Worm (Caenorhabditis elegans): ENCODE results near the gene irld-66.

irld-66 gene

DNA sequence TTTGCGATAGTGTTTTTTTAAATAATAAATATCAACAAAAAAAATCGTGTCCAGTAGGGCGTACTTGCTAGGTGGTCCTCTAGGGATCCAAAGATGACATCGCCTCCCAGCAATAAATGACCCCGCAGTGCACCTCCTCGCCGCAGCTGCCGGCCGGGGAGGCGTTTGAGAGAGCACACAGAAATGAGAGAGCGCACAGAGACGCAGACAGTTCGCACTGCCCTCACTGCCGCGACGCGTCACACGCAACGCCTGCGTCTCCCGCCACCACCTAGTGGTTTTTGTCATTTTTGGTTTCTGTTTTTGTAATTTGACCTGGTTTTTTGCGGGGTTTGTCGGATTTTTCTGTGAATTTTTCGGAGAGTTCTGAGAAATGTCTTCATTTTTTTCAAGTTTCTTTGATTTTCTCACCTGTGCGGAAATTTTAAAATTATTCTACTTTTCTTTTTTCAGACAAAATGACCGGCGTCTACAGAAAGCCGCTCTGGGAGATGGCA is 47.3 kb upstream of the irld-66 start, which contains the start of gene lido-7 (continued):
- TF ChIP-seq zip-2 (tag; optimal IDR thresholded peaks at IDR 0.05): no peak
- peak; percentile 33; the same call in 1 of the 2 replicates for TF ChIP-seq T26A8.4 (GFP tag; IDR thresholded peaks at IDR 0.05)
- TF ChIP-seq tra-1 (GFP tag; IDR thresholded peaks at IDR 0.05): peak; percentile 55; the same call in 1 of the 2 replicates
- TF ChIP-seq Y48G9A.11 (GFP tag; IDR thresholded peaks at IDR 0.05): no peak
- peak; percentile 40 for TF ChIP-seq duxl-1 (tag; optimal IDR thresholded peaks at IDR 0.05; ENCODE audit: poor library complexity)
- peak in 1 of 2 experiments; percentile 46 for TF ChIP-seq lsy-2 (tag; optimal IDR thresholded peaks at IDR 0.05)

DNA sequence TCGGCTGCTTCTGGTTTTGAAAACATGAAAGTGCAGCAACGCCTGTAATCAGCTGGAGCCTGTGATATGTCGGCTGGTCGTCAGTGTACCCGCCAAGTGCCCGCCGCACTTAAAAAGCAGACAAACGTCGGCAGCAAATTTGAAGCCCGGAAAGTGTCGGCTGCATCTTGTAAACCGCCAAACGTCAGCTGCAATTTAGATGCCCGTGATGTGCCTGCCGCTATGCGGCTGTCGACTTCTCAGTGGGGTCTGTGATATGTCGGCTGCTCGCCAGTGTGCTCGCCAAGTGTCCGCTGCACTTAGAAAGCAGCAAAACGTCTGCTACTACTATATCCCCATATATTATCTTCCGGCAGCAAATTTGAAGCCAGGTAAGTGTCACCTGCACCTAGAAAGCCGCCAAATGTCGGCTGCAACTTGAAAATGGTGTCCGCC is 46.5 kb upstream of the irld-66 start:
- TF ChIP-seq hmg-1.1 (GFP tag; IDR thresholded peaks at IDR 0.05) (peak; percentile 41; the same call in 1 of the 2 replicates), hlh-11 (tag; optimal IDR thresholded peaks at IDR 0.05) (peak; percentile 38), aha-1 (tag) (peak; percentile 72), gei-8 (GFP tag; optimal IDR thresholded peaks at IDR 0.05) (no peak), snpc-1.2 (GFP tag; IDR thresholded peaks at IDR 0.05) (0 out of 2 replicates have a peak, but pooled peaks have one; percentile 52), mxl-2 (GFP tag; conservative IDR thresholded peaks at IDR 0.05) (no peak), set-16 (GFP tag; IDR thresholded peaks at IDR 0.05) (peak; percentile 59), egl-43 (GFP tag; IDR thresholded peaks at IDR 0.05) (peak; percentile 75), snpc-4 (tag; optimal IDR thresholded peaks at IDR 0.05) (peak; percentile 46), cey-2 (tag; optimal IDR thresholded peaks at IDR 0.05; ENCODE audit: borderline replicate concordance, insufficient read depth) (no peak), ces-1 (GFP tag; optimal IDR thresholded peaks at IDR 0.05) (no peak), nhr-111 (GFP tag; optimal IDR thresholded peaks at IDR 0.05) (peak; percentile 12), lin-38 (GFP tag; IDR thresholded peaks at IDR 0.05) (0 out of 2 replicates have a peak, but pooled peaks have one; percentile 5), lin-13 (GFP tag; optimal IDR thresholded peaks at IDR 0.05) (peak; percentile 14), mep-1 (tag; optimal IDR thresholded peaks at IDR 0.05) (peak; percentile 14), duxl-1 (tag; optimal IDR thresholded peaks at IDR 0.05; ENCODE audit: poor library complexity) (no peak), nhr-77 (tag; optimal IDR thresholded peaks at IDR 0.05) (no peak), php-3 (GFP tag; IDR thresholded peaks at IDR 0.05) (0 out of 2 replicates have a peak, but pooled peaks have one; percentile 17), madf-5 (GFP tag; IDR thresholded peaks at IDR 0.05) (0 out of 4 replicates have a peak, but pooled peaks of 1 of the 2 experiments have one; percentile 57), zfp-3 (GFP tag; conservative IDR thresholded peaks at IDR 0.05) (0 out of 2 replicates have a peak, but pooled peaks have one; percentile 53), dpl-1 (GFP tag; optimal IDR thresholded peaks at IDR 0.05) (no peak), T26A8.4 (GFP tag; IDR thresholded peaks at IDR 0.05) (no peak), mes-2 (tag; optimal IDR thresholded peaks at IDR 0.05; ENCODE audit: poor library complexity, severe bottlenecking) (peak; percentile 4), sdz-12 (GFP tag; optimal IDR thresholded peaks at IDR 0.05) (peak; percentile 41), daf-12 (tag; optimal IDR thresholded peaks at IDR 0.05) (no peak)

DNA sequence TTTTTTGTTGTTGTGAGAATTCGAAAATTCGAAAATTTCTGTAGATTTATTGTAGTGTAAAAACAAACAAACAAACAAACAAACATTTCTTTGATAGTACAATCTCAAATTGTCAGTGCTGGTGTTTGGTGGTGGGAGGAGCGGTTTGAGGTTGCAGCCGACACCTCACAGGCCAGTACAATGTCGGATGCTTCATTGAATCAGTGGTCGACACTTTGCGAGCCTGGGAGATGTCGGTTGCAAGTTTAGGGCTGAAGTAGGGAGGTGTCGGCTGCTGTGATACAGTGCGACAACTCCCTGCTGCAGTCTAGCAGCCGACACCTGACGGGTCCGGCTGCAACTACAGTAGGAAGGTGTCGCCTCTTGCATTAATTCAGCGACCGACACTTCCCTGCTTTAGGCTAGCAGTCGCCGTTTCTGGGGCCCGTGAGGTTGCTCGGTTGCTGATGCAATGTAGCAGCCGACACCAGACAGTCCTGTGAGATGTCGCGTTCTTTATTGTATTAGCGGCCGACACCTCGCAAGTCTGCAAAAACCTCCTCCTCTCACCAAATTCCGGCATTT is 45.4 kb upstream of the irld-66 start:
- TF ChIP-seq rbr-2 (tag; optimal IDR thresholded peaks at IDR 0.05): no peak
- TF ChIP-seq ces-1 (GFP tag; optimal IDR thresholded peaks at IDR 0.05): no peak
- no peak for TF ChIP-seq pha-4 (GFP tag; IDR thresholded peaks at IDR 0.05)
- TF ChIP-seq pha-4 (tag; optimal IDR thresholded peaks at IDR 0.05): no peak
- no peak for TF ChIP-seq nhr-237 (tag; optimal IDR thresholded peaks at IDR 0.05)
- TF ChIP-seq nhr-6 (tag; optimal IDR thresholded peaks at IDR 0.05): no peak
- no peak for TF ChIP-seq arid-1 (GFP tag; conservative IDR thresholded peaks at IDR 0.05)
- TF ChIP-seq daf-19 (GFP tag; conservative IDR thresholded peaks at IDR 0.05): no peak
- no peak for TF ChIP-seq attf-4 (tag; optimal IDR thresholded peaks at IDR 0.05)
- TF ChIP-seq lin-38 (GFP tag; IDR thresholded peaks at IDR 0.05): 0 out of 2 replicates have a peak, but pooled peaks have one; percentile 9
- no peak for TF ChIP-seq F49E8.2 (tag; optimal IDR thresholded peaks at IDR 0.05; ENCODE audit: borderline replicate concordance)
- TF ChIP-seq zip-2 (tag; optimal IDR thresholded peaks at IDR 0.05): no peak
- no peak for TF ChIP-seq mdt-29 (GFP tag; IDR thresholded peaks at IDR 0.05)
- TF ChIP-seq ZK546.5 (tag; optimal IDR thresholded peaks at IDR 0.05): no peak
- no peak for TF ChIP-seq zag-1 (tag; optimal IDR thresholded peaks at IDR 0.05)
- no peak for TF ChIP-seq Y75B8A.6 (GFP tag; IDR thresholded peaks at IDR 0.05)
- TF ChIP-seq F44E2.7 (GFP tag; IDR thresholded peaks at IDR 0.05): no peak
- no peak for TF ChIP-seq dmd-6 (GFP tag; IDR thresholded peaks at IDR 0.05)
- no peak for TF ChIP-seq gei-8 (GFP tag; optimal IDR thresholded peaks at IDR 0.05)
- no peak for TF ChIP-seq T20F7.1 (GFP tag; optimal IDR thresholded peaks at IDR 0.05)
- TF ChIP-seq lir-3 (tag; optimal IDR thresholded peaks at IDR 0.05): no peak
- no peak for TF ChIP-seq snpc-4 (tag; optimal IDR thresholded peaks at IDR 0.05)
- TF ChIP-seq D1046.2 (GFP tag; IDR thresholded peaks at IDR 0.05): no peak

Data from whole organism, L4 larva.